Worm (Caenorhabditis elegans): ENCODE results near the gene oac-39.

DNA sequence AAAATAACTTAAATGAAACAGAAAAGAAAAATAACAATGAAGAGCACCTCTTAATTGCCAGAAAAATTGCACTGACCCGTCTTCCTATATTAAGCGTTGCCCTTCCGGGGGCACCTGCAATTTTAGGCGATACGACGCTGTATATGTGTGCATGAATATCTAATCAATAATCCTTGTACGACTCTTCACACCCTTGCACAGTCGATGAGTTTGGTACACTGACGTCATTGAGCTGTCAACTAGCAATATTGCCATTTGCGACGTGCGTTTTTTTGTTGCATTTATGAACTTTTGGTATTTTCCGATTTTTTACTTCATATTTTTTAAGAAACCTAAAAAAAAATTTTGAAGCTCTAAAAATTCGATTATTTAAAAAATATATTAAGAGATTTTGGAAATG, 5.5 kb downstream of the oac-39 start, which contains the start of gene kin-34:
- TF ChIP-seq tab-1 (GFP tag; IDR thresholded peaks at IDR 0.05), result no peak
- TF ChIP-seq T22C8.4 (GFP tag; IDR thresholded peaks at IDR 0.05), result no peak
- no peak for TF ChIP-seq ref-1 (GFP tag; conservative IDR thresholded peaks at IDR 0.05)
- no peak for TF ChIP-seq flt-1 (GFP tag; IDR thresholded peaks at IDR 0.05)
- no peak for TF ChIP-seq klf-2 (GFP tag; conservative IDR thresholded peaks at IDR 0.05)
- TF ChIP-seq cog-1 (tag; optimal IDR thresholded peaks at IDR 0.05), result no peak
- TF ChIP-seq ztf-29 (GFP tag; IDR thresholded peaks at IDR 0.05), result no peak

Data from whole organism, midembryonic.